Worm (Caenorhabditis elegans): Measurements from ENCODE around the gene snx-1.
A peak's percentile ranks its signal among the peaks of the same experiment; 100 is the strongest.

ce11 chrX:1089133-1089532 lies 39.7 kb upstream of the snx-1 start:
- TF ChIP-seq ztf-29 (GFP tag; IDR thresholded peaks at IDR 0.05) (no peak), med-1 (GFP tag; optimal IDR thresholded peaks at IDR 0.05; ENCODE audit: insufficient read depth) (no peak), ztf-23 (GFP tag; IDR thresholded peaks at IDR 0.05) (no peak), flt-1 (GFP tag; IDR thresholded peaks at IDR 0.05) (0 out of 2 replicates have a peak, but pooled peaks have one; percentile 8), klf-2 (GFP tag; conservative IDR thresholded peaks at IDR 0.05) (no peak), ref-1 (GFP tag; conservative IDR thresholded peaks at IDR 0.05) (no peak), cog-1 (tag; optimal IDR thresholded peaks at IDR 0.05) (no peak), tab-1 (GFP tag; IDR thresholded peaks at IDR 0.05) (0 out of 2 replicates have a peak, but pooled peaks have one; percentile 57), T22C8.4 (GFP tag; IDR thresholded peaks at IDR 0.05) (no peak)
